Worm (Caenorhabditis elegans) whole organism, early embryonic: ENCODE results near the gene Y73B3B.1.
"Not testable (repeated sequence)": the region's sequence is repeated elsewhere in the genome, so short reads cannot be mapped to it uniquely, and the experiment has no call there.

Experiments
- F13C5.2 ChIP-seq: sonication (generic microtip); optimal IDR thresholded peaks from 2 replicates; lab custom pipeline; 2017; ENCODE audit warnings: mild to moderate bottlenecking, missing genetic modification characterization, inconsistent platforms, missing compliant biosample characterization
- aly-1 ChIP-seq: sonication (generic microtip); optimal IDR thresholded peaks from 2 replicates; lab custom pipeline; 2016; ENCODE audit warnings: missing genetic modification characterization, missing compliant biosample characterization
- ama-1 ChIP-seq: fragments of 150-350 bp; optimal IDR thresholded peaks from 2 replicates; lab custom pipeline; 2014
- hmbx-1 ChIP-seq: sonication (generic microtip); optimal IDR thresholded peaks from 2 replicates; lab custom pipeline; 2016; ENCODE audit warnings: mild to moderate bottlenecking, missing genetic modification characterization, missing compliant biosample characterization
- hmg-4 ChIP-seq: fragments of 200-800 bp; sonication (Bioruptor generic); optimal IDR thresholded peaks from 2 replicates; lab custom pipeline; 2018; ENCODE audit warnings: mild to moderate bottlenecking, missing genetic modification characterization, missing compliant biosample characterization

DNA sequence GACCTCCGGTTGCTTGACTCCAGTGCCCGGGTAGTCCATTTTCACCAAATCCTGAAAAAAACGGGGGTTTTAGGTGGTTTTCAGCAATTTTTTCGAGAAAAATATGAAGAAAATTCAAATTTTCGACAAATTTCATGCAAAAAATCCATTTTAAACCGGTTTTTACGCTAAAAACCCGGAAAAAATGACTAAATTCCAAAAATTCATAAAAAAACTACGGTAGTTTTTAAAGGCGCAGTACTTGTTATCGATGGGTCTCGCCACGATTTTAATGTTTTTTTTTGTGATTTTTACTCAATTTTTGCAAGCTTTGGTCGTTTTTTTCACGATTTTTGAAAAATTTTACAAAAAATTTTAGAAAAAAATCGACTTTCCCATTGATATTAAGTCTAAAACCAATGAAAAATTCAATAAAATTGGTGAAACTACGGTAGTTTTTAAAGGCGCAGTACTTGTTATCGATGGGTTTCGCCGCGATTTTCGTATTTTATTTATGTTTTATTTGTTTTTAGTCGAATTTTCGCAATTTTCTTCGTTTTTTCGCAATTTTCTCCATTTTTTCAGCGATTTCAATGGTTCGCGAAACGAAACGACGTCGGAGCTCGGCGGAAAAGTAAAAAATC is 28.8 kb downstream of the Y73B3B.1 start, which contains the start of the genes T08D2.6 and chkr-1:
- TF ChIP-seq F13C5.2; hmg-4 (GFP tag; lab: Kevin White, UChicago); aly-1 (tag; lab: Kevin White, UChicago); hmbx-1 (tag; lab: Kevin White, UChicago); ama-1 (lab: Kevin White, UChicago): not testable (repeated sequence)
